Fruit fly (Drosophila melanogaster): ENCODE measurements around the gene Manf.

Manf gene

DNA sequence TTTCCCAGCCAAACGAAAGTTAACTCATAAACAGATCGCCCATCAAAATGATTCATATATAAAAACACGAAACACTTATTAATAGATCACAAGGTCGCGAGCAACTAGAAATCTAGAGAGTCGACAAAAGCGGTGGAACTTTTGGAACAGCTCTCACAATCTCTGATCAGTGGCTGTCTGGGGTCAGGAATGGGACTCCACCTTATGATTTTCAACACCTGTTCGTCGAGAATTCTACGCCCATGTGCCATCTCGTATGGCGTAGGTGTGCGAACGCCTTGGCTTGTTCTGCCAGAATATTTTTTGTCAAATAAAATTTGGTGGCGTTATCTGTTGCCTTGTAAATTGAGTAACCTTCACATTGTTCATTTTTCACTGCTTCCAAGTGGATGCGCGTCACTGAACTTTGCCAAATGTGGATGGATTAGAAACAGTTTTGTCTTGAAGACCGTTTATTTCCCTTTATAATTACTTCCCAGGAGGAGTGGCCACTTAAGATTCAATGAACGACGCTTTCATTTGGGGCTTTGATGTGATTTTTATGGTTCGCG lies 6.3 kb downstream of the Manf start (continued):
- TF ChIP-seq BtbVII (GFP tag; optimal IDR thresholded peaks at IDR 0.05) (peak; percentile 10), Hsf (GFP tag; optimal IDR thresholded peaks at IDR 0.05) (peak; percentile 25), run (tag; optimal IDR thresholded peaks at IDR 0.05) (no peak), Trl (optimal IDR thresholded peaks at IDR 0.05) (peak in 1 of 2 experiments; percentile 45), Trl (GFP tag; optimal IDR thresholded peaks at IDR 0.05) (no peak), CG4820 (GFP tag; optimal IDR thresholded peaks at IDR 0.05) (no peak), mld (GFP tag; IDR thresholded peaks at IDR 0.05; ENCODE audit: partially characterized antibody) (no peak), Xrp1 (GFP tag; IDR thresholded peaks at IDR 0.05) (0 out of 2 replicates have a peak, but pooled peaks have one; percentile 21), Dip2 (GFP tag; IDR thresholded peaks at IDR 0.05) (no peak), crc (GFP tag; optimal IDR thresholded peaks at IDR 0.05) (no peak), Side (GFP tag; optimal IDR thresholded peaks at IDR 0.05) (peak; percentile 10), CG34376 (GFP tag; optimal IDR thresholded peaks at IDR 0.05) (peak; percentile 90), CG15269 (tag; optimal IDR thresholded peaks at IDR 0.05) (peak; percentile 54), Eip74EF (GFP tag; optimal IDR thresholded peaks at IDR 0.05) (no peak), phol (tag; optimal IDR thresholded peaks at IDR 0.05) (no peak), abd-A (tag; optimal IDR thresholded peaks at IDR 0.05) (peak; percentile 68), hbn (GFP tag; IDR thresholded peaks at IDR 0.05; ENCODE audit: partially characterized antibody) (no peak), CG32532 (GFP tag; IDR thresholded peaks at IDR 0.05) (peak; percentile 88), Fer2 (tag; optimal IDR thresholded peaks at IDR 0.05) (no peak), chn (GFP tag; optimal IDR thresholded peaks at IDR 0.05) (no peak), CG5180 (GFP tag; optimal IDR thresholded peaks at IDR 0.05) (no peak), Ada2b (GFP tag; IDR thresholded peaks at IDR 0.05) (peak; percentile 52; the same call in 1 of the 2 replicates), CG10366 (GFP tag; IDR thresholded peaks at IDR 0.05) (0 out of 2 replicates have a peak, but pooled peaks have one; percentile 28), Hmx (GFP tag; optimal IDR thresholded peaks at IDR 0.05) (no peak), ham (GFP tag; IDR thresholded peaks at IDR 0.05) (no peak), B-H2 (GFP tag; optimal IDR thresholded peaks at IDR 0.05) (peak; percentile 40), CG10565 (GFP tag; optimal IDR thresholded peaks at IDR 0.05) (no peak), CG13296 (GFP tag; optimal IDR thresholded peaks at IDR 0.05) (peak; percentile 59), CG10543 (GFP tag; optimal IDR thresholded peaks at IDR 0.05) (peak; percentile 83), chm (GFP tag; IDR thresholded peaks at IDR 0.05) (peak; percentile 40; the same call in 1 of the 2 replicates), knrl (GFP tag; IDR thresholded peaks at IDR 0.05; ENCODE audit: partially characterized antibody) (no peak), pros (GFP tag; optimal IDR thresholded peaks at IDR 0.05) (no peak), CG6175 (GFP tag; IDR thresholded peaks at IDR 0.05) (no peak), zen2 (GFP tag; IDR thresholded peaks at IDR 0.05; ENCODE audit: partially characterized antibody) (no peak), Oli (tag; optimal IDR thresholded peaks at IDR 0.05) (no peak), CG12071 (GFP tag; optimal IDR thresholded peaks at IDR 0.05) (peak; percentile 47), shn (GFP tag; optimal IDR thresholded peaks at IDR 0.05) (peak; percentile 27), danr (GFP tag; IDR thresholded peaks at IDR 0.05) (no peak), dmrt99B (tag; optimal IDR thresholded peaks at IDR 0.05) (no peak), Hr78 (GFP tag; optimal IDR thresholded peaks at IDR 0.05) (peak in 1 of 2 experiments; percentile 5), Meics (GFP tag; optimal IDR thresholded peaks at IDR 0.05) (peak; percentile 76), CG9727 (GFP tag; optimal IDR thresholded peaks at IDR 0.05) (no peak), ro (GFP tag; IDR thresholded peaks at IDR 0.05) (no peak), CG6813 (GFP tag; optimal IDR thresholded peaks at IDR 0.05) (no peak), prd (optimal IDR thresholded peaks at IDR 0.05) (no peak), prd (GFP tag; IDR thresholded peaks at IDR 0.05) (no peak), CG13775 (GFP tag; optimal IDR thresholded peaks at IDR 0.05) (peak; percentile 7), cg (GFP tag; optimal IDR thresholded peaks at IDR 0.05) (no peak), CG6689 (GFP tag; IDR thresholded peaks at IDR 0.05) (0 out of 2 replicates have a peak, but pooled peaks have one; percentile 33), HLH3B (GFP tag; IDR thresholded peaks at IDR 0.05) (0 out of 2 replicates have a peak, but pooled peaks have one; percentile 9)
